Fruit fly (Drosophila melanogaster): ENCODE measurements around the gene mip130.

The mip130 gene

DNA sequence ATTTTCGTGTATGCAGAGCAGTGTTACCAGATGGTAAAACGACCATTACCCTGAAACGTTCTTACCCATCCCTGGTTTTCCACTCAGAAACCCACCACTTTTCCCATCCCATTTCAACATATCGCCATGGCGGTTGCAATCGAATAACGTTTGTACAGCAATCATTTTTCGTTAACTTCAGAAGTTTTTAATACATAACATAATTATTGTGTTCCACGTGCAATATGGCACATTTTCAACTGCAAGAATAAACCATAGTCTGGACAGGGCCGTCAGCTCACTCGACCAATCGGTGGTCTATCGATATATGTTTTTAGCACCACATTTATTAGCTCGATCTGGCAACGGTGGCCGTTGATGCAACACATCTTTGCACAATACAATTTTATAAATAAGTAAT lies 18.1 kb upstream of the mip130 start, which contains the start of the genes trr and mRpL16 (continued):
- TF ChIP-seq aop (GFP tag; IDR thresholded peaks at IDR 0.05) = no peak
- TF ChIP-seq scrt (GFP tag; optimal IDR thresholded peaks at IDR 0.05) = no peak
- TF ChIP-seq btn (GFP tag; optimal IDR thresholded peaks at IDR 0.05) = no peak
- TF ChIP-seq CG9609 (GFP tag; optimal IDR thresholded peaks at IDR 0.05) = peak; percentile 22
- TF ChIP-seq schlank (tag; optimal IDR thresholded peaks at IDR 0.05) = no peak
- TF ChIP-seq Awh (GFP tag; IDR thresholded peaks at IDR 0.05) = no peak
- TF ChIP-seq Hand (GFP tag; optimal IDR thresholded peaks at IDR 0.05) = no peak
- peak; percentile 75 for TF ChIP-seq nmo (GFP tag; optimal IDR thresholded peaks at IDR 0.05)
- TF ChIP-seq chm (GFP tag; IDR thresholded peaks at IDR 0.05) = no peak
- TF ChIP-seq Jarid2 (GFP tag; optimal IDR thresholded peaks at IDR 0.05) = no peak
- TF ChIP-seq zfh2 (GFP tag; optimal IDR thresholded peaks at IDR 0.05) = peak; percentile 65
- TF ChIP-seq corto (GFP tag; optimal IDR thresholded peaks at IDR 0.05) = no peak
- TF ChIP-seq HLHmδ (GFP tag; optimal IDR thresholded peaks at IDR 0.05) = no peak
- peak; percentile 64 for TF ChIP-seq slbo (GFP tag; IDR thresholded peaks at IDR 0.05)
- TF ChIP-seq her (GFP tag; optimal IDR thresholded peaks at IDR 0.05) = no peak
- no peak for TF ChIP-seq CG18764 (GFP tag; optimal IDR thresholded peaks at IDR 0.05)
- TF ChIP-seq MESR4 (GFP tag; optimal IDR thresholded peaks at IDR 0.05) = peak; percentile 45
- peak; percentile 82 for TF ChIP-seq CG13287 (GFP tag; IDR thresholded peaks at IDR 0.05; ENCODE audit: partially characterized antibody)
- TF ChIP-seq MTF-1 (GFP tag; optimal IDR thresholded peaks at IDR 0.05; ENCODE audit: borderline replicate concordance) = no peak
- TF ChIP-seq Bteb2 (GFP tag; optimal IDR thresholded peaks at IDR 0.05) = no peak
- TF ChIP-seq CG7987 (GFP tag; optimal IDR thresholded peaks at IDR 0.05) = no peak
- TF ChIP-seq Hmx (GFP tag; optimal IDR thresholded peaks at IDR 0.05) = no peak
- TF ChIP-seq CG15269 (tag; optimal IDR thresholded peaks at IDR 0.05) = no peak
- TF ChIP-seq Mad (GFP tag; optimal IDR thresholded peaks at IDR 0.05) = peak; percentile 58
- no peak for TF ChIP-seq CG15073 (GFP tag; optimal IDR thresholded peaks at IDR 0.05)
- TF ChIP-seq Spps (tag; optimal IDR thresholded peaks at IDR 0.05) = peak; percentile 19
- peak; percentile 5 for TF ChIP-seq nerfin-1 (tag; optimal IDR thresholded peaks at IDR 0.05)
- peak; percentile 39; the same call in 1 of the 2 replicates for TF ChIP-seq Ptx1 (GFP tag; IDR thresholded peaks at IDR 0.05)
- TF ChIP-seq CG10543 (GFP tag; optimal IDR thresholded peaks at IDR 0.05) = no peak
- no peak for TF ChIP-seq z (GFP tag; IDR thresholded peaks at IDR 0.05)
- peak; percentile 88 for TF ChIP-seq ssp (GFP tag; IDR thresholded peaks at IDR 0.05)
- peak; percentile 80 for TF ChIP-seq Sry-δ (GFP tag; optimal IDR thresholded peaks at IDR 0.05)
- TF ChIP-seq gem (tag; optimal IDR thresholded peaks at IDR 0.05) = no peak
- TF ChIP-seq Atf-2 (GFP tag; optimal IDR thresholded peaks at IDR 0.05) = no peak
- TF ChIP-seq wek (GFP tag; optimal IDR thresholded peaks at IDR 0.05) = no peak
- peak; percentile 56; the same call in 1 of the 2 replicates for TF ChIP-seq seq (GFP tag; IDR thresholded peaks at IDR 0.05)
- no peak for TF ChIP-seq CG5953 (GFP tag; IDR thresholded peaks at IDR 0.05)
- TF ChIP-seq pzg (GFP tag; optimal IDR thresholded peaks at IDR 0.05) = peak; percentile 88
- no peak for TF ChIP-seq croc (GFP tag; conservative IDR thresholded peaks at IDR 0.05)
- no peak for TF ChIP-seq ttk (GFP tag; IDR thresholded peaks at IDR 0.05)
- TF ChIP-seq fru (optimal IDR thresholded peaks at IDR 0.05) = no peak
- no peak for TF ChIP-seq Poxn (GFP tag; IDR thresholded peaks at IDR 0.05)
- no peak for TF ChIP-seq Kr (GFP tag; optimal IDR thresholded peaks at IDR 0.05)
- peak; percentile 44 for TF ChIP-seq CHES-1-like (GFP tag; optimal IDR thresholded peaks at IDR 0.05)
- peak; percentile 52; the same call in 2 of the 3 replicates for TF ChIP-seq Opbp (GFP tag; IDR thresholded peaks at IDR 0.05; ENCODE audit: partially characterized antibody)
- no peak for TF ChIP-seq Fer2 (tag; optimal IDR thresholded peaks at IDR 0.05)
- no peak for TF ChIP-seq CG7372 (GFP tag; IDR thresholded peaks at IDR 0.05)
- TF ChIP-seq tup (GFP tag; optimal IDR thresholded peaks at IDR 0.05) = no peak
- peak in 1 of 2 experiments; percentile 28 for TF ChIP-seq chif (GFP tag; optimal IDR thresholded peaks at IDR 0.05)
- no peak for TF ChIP-seq CG4360 (GFP tag; IDR thresholded peaks at IDR 0.05)
- TF ChIP-seq CG8388 (GFP tag; optimal IDR thresholded peaks at IDR 0.05) = peak; percentile 26
- TF ChIP-seq Aef1 (GFP tag; IDR thresholded peaks at IDR 0.05) = no peak
